Worm (Caenorhabditis elegans) whole organism, young adult: Measurements from ENCODE around the gene pgl-2.

ENCODE experiments used
- C17E4.6 ChIP-seq: fragments of 200-800 bp; sonication (Bioruptor generic); IDR thresholded peaks from 2 replicates; pipeline ENCODE4 v1.3.6; 2022; ENCODE audit warnings: missing genetic modification reagents, missing genetic modification characterization, missing compliant biosample characterization
- F39B2.1 ChIP-seq: fragments of 200-800 bp; sonication (Bioruptor generic); IDR thresholded peaks from 2 replicates; pipeline ENCODE4 v1.3.6; 2022; ENCODE audit warnings: missing genetic modification reagents, missing genetic modification characterization, missing compliant biosample characterization
- T07F8.4 ChIP-seq: sonication (generic microtip); optimal IDR thresholded peaks from 2 replicates; lab custom pipeline; 2016; ENCODE audit warnings: mild to moderate bottlenecking, missing genetic modification characterization, moderate library complexity, missing compliant biosample characterization
- akir-1 ChIP-seq: fragments of 200-800 bp; sonication (Bioruptor generic); optimal IDR thresholded peaks from 2 replicates; lab custom pipeline; 2018; ENCODE audit warnings: mild to moderate bottlenecking, missing genetic modification characterization, moderate library complexity, missing compliant biosample characterization
- bed-1 ChIP-seq: fragments of 200-800 bp; sonication (Bioruptor generic); IDR thresholded peaks from 2 replicates; pipeline ENCODE4 v1.3.6; 2022; ENCODE audit warnings: missing genetic modification reagents, missing genetic modification characterization, missing compliant biosample characterization
- die-1 ChIP-seq: sonication (generic microtip); optimal IDR thresholded peaks from 2 replicates; lab custom pipeline; 2016; ENCODE audit warnings: missing genotype, mild to moderate bottlenecking, missing genetic modification characterization, missing compliant biosample characterization
- dpl-1 ChIP-seq: fragments of 150-350 bp; optimal IDR thresholded peaks from 2 replicates; lab custom pipeline; 2014; ENCODE audit warnings: missing biosample characterization, missing genetic modification reagents, missing genetic modification characterization
- nhr-27 ChIP-seq: fragments of 200-800 bp; sonication (Bioruptor generic); optimal IDR thresholded peaks from 2 replicates; lab custom pipeline; 2018; ENCODE audit warnings: mild to moderate bottlenecking, missing genetic modification characterization, moderate library complexity, missing compliant biosample characterization
- pha-4 ChIP-seq: fragments of 150-350 bp; sonication (generic microtip); optimal IDR thresholded peaks from 2 replicates; lab custom pipeline; 2014; ENCODE audit warnings: missing biosample characterization, missing genetic modification reagents, missing genetic modification characterization

DNA sequence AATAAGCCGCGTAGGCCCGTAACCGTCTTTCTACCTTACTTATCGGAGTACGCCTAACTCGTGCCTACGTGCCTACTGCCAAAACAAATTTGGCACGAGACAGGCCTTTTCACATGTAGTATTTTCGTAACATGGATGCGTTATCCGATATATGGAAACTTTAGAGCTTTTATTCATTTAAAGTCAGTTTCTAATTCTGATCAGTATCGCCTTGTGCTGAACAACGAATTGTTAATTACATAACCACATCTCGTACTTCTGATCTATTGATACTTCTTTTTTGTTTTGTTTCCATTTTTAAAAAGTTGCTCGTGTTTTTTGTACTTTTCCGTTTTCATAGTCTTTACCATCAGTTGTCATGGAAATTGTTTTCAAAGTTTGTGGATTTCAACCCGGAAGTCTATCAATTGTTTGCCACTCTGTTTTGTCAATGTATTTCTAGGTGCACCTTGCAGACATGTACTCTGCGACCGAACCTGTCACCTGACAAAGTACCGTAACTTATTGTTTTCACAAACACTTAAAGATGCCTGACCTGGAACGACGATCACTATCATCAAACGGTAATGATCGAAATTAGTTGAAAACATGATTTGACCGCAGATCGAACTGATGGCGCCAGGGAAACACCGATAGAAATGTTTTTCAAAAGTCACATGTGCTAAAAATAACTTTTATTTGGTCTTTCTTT lies 17.4 kb downstream of the pgl-2 start:
- TF ChIP-seq bed-1 (GFP tag; lab: Robert Waterston, UW) = no peak
- TF ChIP-seq nhr-27 = no peak
- TF ChIP-seq C17E4.6 (GFP tag; lab: Robert Waterston, UW) = no peak
- TF ChIP-seq F39B2.1 (GFP tag; lab: Robert Waterston, UW) = no peak
- TF ChIP-seq pha-4 (tag; lab: Kevin White, UChicago) = no peak
- TF ChIP-seq die-1 = no peak
- no peak for TF ChIP-seq T07F8.4
- no peak for TF ChIP-seq dpl-1
- TF ChIP-seq akir-1 (GFP tag; lab: Kevin White, UChicago) = no peak
